Worm (Caenorhabditis elegans): Measurements from ENCODE around the gene Y116A8C.37.

ce11 chrIV:17104157-17104872, 26.6 kb downstream of the Y116A8C.37 start:
- no peak for TF ChIP-seq B0310.2 (tag; optimal IDR thresholded peaks at IDR 0.05)
- TF ChIP-seq hmg-4 (GFP tag; optimal IDR thresholded peaks at IDR 0.05), result no peak
- TF ChIP-seq tra-4 (tag; optimal IDR thresholded peaks at IDR 0.05), result no peak
